Worm (Caenorhabditis elegans): Measurements from ENCODE around the gene T13C2.3.

The T13C2.3 gene

ce11 chrII:6831531-6832201 lies 42.6 kb downstream of the T13C2.3 start:
- TF ChIP-seq ztf-22 (GFP tag; optimal IDR thresholded peaks at IDR 0.05) (no peak), Y95B8A.8 (GFP tag; IDR thresholded peaks at IDR 0.05) (no peak), lin-35 (GFP tag; optimal IDR thresholded peaks at IDR 0.05) (no peak)

DNA sequence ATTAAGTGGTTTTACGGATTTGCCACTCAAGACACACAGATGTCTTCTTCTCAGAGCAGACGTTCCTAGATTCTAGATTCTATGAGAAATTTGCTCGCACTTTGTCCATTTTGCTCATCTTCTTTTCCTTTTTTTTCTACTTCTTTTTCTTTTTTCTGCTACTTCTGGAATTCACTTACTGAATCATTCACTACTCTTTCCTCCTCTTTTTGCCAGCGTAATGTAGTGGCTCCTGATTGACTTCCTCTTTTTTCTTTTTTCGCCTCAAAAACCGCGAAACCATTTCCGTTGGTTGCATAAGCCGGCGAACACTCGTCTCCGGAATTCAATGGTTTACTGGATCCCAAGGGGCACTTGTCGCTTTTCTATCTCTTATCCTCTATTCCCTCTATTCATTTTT lies 43.2 kb downstream of the T13C2.3 start:
- TF ChIP-seq F10E7.11 (tag; optimal IDR thresholded peaks at IDR 0.05): no peak
- no peak for TF ChIP-seq sea-2 (GFP tag; IDR thresholded peaks at IDR 0.05)
- no peak for TF ChIP-seq zfh-2 (GFP tag; conservative IDR thresholded peaks at IDR 0.05)
- TF ChIP-seq lin-40 (tag; optimal IDR thresholded peaks at IDR 0.05): no peak
- no peak for TF ChIP-seq athp-1 (tag; optimal IDR thresholded peaks at IDR 0.05)
- TF ChIP-seq nhr-90 (tag; optimal IDR thresholded peaks at IDR 0.05): no peak
- TF ChIP-seq bed-1 (GFP tag; IDR thresholded peaks at IDR 0.05): no peak
- no peak for TF ChIP-seq F52B5.7 (tag; optimal IDR thresholded peaks at IDR 0.05)
- no peak for TF ChIP-seq akir-1 (GFP tag; optimal IDR thresholded peaks at IDR 0.05)
- TF ChIP-seq ztf-26 (tag; optimal IDR thresholded peaks at IDR 0.05): no peak
- TF ChIP-seq lin-54 (GFP tag; optimal IDR thresholded peaks at IDR 0.05): no peak
- no peak for TF ChIP-seq chd-7 (tag; optimal IDR thresholded peaks at IDR 0.05)
- TF ChIP-seq ztf-28 (GFP tag; IDR thresholded peaks at IDR 0.05): no peak
- no peak for TF ChIP-seq F57C9.4 (tag; optimal IDR thresholded peaks at IDR 0.05)
- TF ChIP-seq F37B4.10 (GFP tag; IDR thresholded peaks at IDR 0.05): no peak
- TF ChIP-seq sdz-38 (tag; optimal IDR thresholded peaks at IDR 0.05): no peak
- no peak for TF ChIP-seq F22D6.2 (tag; optimal IDR thresholded peaks at IDR 0.05)
- no peak for TF ChIP-seq ztf-22 (GFP tag; optimal IDR thresholded peaks at IDR 0.05)

- no peak for TF ChIP-seq dox-1 (GFP tag; IDR thresholded peaks at IDR 0.05)
- TF ChIP-seq zfh-2 (GFP tag; conservative IDR thresholded peaks at IDR 0.05): peak; percentile 50; the same call in 1 of the 2 replicates
Measured at ce11 chrII:6832695-6833389, 43.8 kb downstream of the T13C2.3 start.

DNA sequence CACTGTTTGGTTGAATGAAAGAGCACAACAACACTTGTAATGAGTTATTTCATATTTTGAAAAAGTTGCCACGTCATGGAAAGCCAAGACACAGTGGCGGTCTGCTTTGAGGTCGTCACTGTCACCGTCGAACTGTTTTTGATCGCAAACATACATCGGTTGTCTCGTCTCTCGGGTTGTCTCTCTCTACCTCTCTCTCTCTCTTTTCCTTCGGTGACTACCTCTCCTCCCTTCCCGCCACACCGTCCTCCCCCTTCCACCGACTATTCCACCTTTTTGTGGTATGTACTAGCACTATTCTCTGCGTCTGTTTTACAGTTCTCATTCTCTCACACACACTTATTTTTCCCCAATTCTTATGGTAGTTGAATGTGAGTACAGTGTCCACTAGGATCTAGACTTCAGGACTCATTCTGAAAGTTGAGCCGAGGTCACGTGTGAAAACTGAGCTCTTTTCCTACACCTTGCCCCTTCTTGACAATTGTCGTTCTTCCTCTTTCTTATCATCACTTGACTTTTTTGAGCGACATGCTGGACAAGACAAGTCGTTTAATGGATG lies 44.8 kb downstream of the T13C2.3 start:
- TF ChIP-seq hmg-1.2 (GFP tag; IDR thresholded peaks at IDR 0.05) (peak; percentile 24; the same call in 1 of the 2 replicates), ceh-100 (GFP tag; IDR thresholded peaks at IDR 0.05) (no peak), cebp-1 (GFP tag; IDR thresholded peaks at IDR 0.05) (no peak), cebp-1 (tag; optimal IDR thresholded peaks at IDR 0.05) (peak; percentile 45), let-526 (GFP tag; IDR thresholded peaks at IDR 0.05) (no peak), F39B2.1 (GFP tag; IDR thresholded peaks at IDR 0.05) (no peak), B0019.2 (GFP tag; conservative IDR thresholded peaks at IDR 0.05) (no peak), snpc-3.4 (tag; optimal IDR thresholded peaks at IDR 0.05) (no peak), nfyb-1 (GFP tag; IDR thresholded peaks at IDR 0.05) (no peak), egrh-3 (GFP tag; IDR thresholded peaks at IDR 0.05) (peak; percentile 64), ztf-22 (GFP tag; optimal IDR thresholded peaks at IDR 0.05) (no peak), aptf-2 (GFP tag; conservative IDR thresholded peaks at IDR 0.05) (no peak), F49E8.2 (tag; optimal IDR thresholded peaks at IDR 0.05; ENCODE audit: insufficient read depth) (no peak), nhr-90 (tag; optimal IDR thresholded peaks at IDR 0.05) (peak; percentile 16), C06A6.2 (GFP tag; conservative IDR thresholded peaks at IDR 0.05) (no peak), ceh-58 (GFP tag; IDR thresholded peaks at IDR 0.05) (no peak), ceh-27 (GFP tag; optimal IDR thresholded peaks at IDR 0.05) (no peak), rec-8 (tag; optimal IDR thresholded peaks at IDR 0.05) (no peak), ztf-6 (GFP tag; IDR thresholded peaks at IDR 0.05) (no peak), ztf-28 (GFP tag; IDR thresholded peaks at IDR 0.05) (no peak), atf-7 (tag; optimal IDR thresholded peaks at IDR 0.05) (peak; percentile 5), F22D6.2 (tag; optimal IDR thresholded peaks at IDR 0.05) (no peak), F55B11.4 (tag; optimal IDR thresholded peaks at IDR 0.05; ENCODE audit: borderline replicate concordance, insufficient read depth) (no peak), nhr-80 (tag; optimal IDR thresholded peaks at IDR 0.05) (peak; percentile 87), Y67H2A.10 (GFP tag; conservative IDR thresholded peaks at IDR 0.05) (no peak)

All from whole organism, young adult.